Worm (Caenorhabditis elegans) whole organism, late embryonic: ENCODE measurements around the gene pxn-2.

Source experiments
- C38D4.7 ChIP-seq: fragments of 200-800 bp; sonication (Bioruptor generic); optimal IDR thresholded peaks from 2 replicates; lab custom pipeline; 2018; ENCODE audit warnings: mild to moderate bottlenecking, missing genetic modification characterization, moderate library complexity, missing compliant biosample characterization
- K02D7.2 ChIP-seq: sonication (generic microtip); optimal IDR thresholded peaks from 2 replicates; lab custom pipeline; 2017; ENCODE audit warnings: mild to moderate bottlenecking, missing genetic modification characterization, missing compliant biosample characterization
- ahr-1 ChIP-seq: sonication (generic microtip); optimal IDR thresholded peaks from 2 replicates; lab custom pipeline; 2016; ENCODE audit warnings: missing genetic modification characterization, missing compliant biosample characterization
- ama-1 ChIP-seq: fragments of 150-350 bp; optimal IDR thresholded peaks from 2 replicates; lab custom pipeline; 2014
- ceh-18 ChIP-seq: sonication (generic microtip); optimal IDR thresholded peaks from 2 replicates; lab custom pipeline; 2016; ENCODE audit warnings: missing genetic modification characterization, missing compliant biosample characterization
- ceh-24 ChIP-seq: sonication (generic microtip); optimal IDR thresholded peaks from 2 replicates; lab custom pipeline; 2016; ENCODE audit warnings: mild to moderate bottlenecking, missing genetic modification characterization, missing compliant biosample characterization
- ceh-30 ChIP-seq: fragments of 150-350 bp; optimal IDR thresholded peaks from 2 replicates; lab custom pipeline; 2014; ENCODE audit warnings: missing biosample characterization, missing genetic modification characterization
- ceh-45 ChIP-seq: fragments of 200-800 bp; sonication (Bioruptor generic); IDR thresholded peaks from 2 replicates; pipeline ENCODE4 v1.3.6; 2022; ENCODE audit warnings: missing genetic modification reagents, missing genetic modification characterization, missing compliant biosample characterization
- ceh-48 ChIP-seq: sonication (generic microtip); optimal IDR thresholded peaks from 2 replicates; lab custom pipeline; 2016; ENCODE audit warnings: missing genetic modification characterization, inconsistent platforms, missing compliant biosample characterization
- ceh-6 ChIP-seq: fragments of 200-800 bp; sonication (Bioruptor generic); optimal IDR thresholded peaks from 2 replicates; lab custom pipeline; 2018; ENCODE audit warnings: mild to moderate bottlenecking, missing genetic modification characterization, missing compliant biosample characterization
- ceh-9 ChIP-seq: sonication (generic microtip); optimal IDR thresholded peaks from 2 replicates; lab custom pipeline; 2016; ENCODE audit warnings: mild to moderate bottlenecking, missing genetic modification characterization, inconsistent platforms, missing compliant biosample characterization
- elt-2 ChIP-seq: sonication (generic microtip); optimal IDR thresholded peaks from 2 replicates; lab custom pipeline; 2016; ENCODE audit warnings: missing genetic modification reagents, missing genetic modification characterization, missing compliant biosample characterization
- elt-4 ChIP-seq: sonication (generic microtip); optimal IDR thresholded peaks from 2 replicates; lab custom pipeline; 2016; ENCODE audit warnings: missing genetic modification characterization, missing compliant biosample characterization
- ets-4 ChIP-seq: sonication (generic microtip); optimal IDR thresholded peaks from 2 replicates; lab custom pipeline; 2016; ENCODE audit warnings: missing genetic modification characterization, missing compliant biosample characterization
- eyg-1 ChIP-seq: sonication (generic microtip); optimal IDR thresholded peaks from 2 replicates; lab custom pipeline; 2016; ENCODE audit warnings: missing genotype, missing genetic modification characterization, missing compliant biosample characterization
- fax-1 ChIP-seq: sonication (generic microtip); optimal IDR thresholded peaks from 2 replicates; lab custom pipeline; 2016; ENCODE audit warnings: missing genotype, missing genetic modification characterization, missing compliant biosample characterization
- gmeb-2 ChIP-seq: sonication (generic microtip); optimal IDR thresholded peaks from 2 replicates; lab custom pipeline; 2016; ENCODE audit warnings: missing genetic modification characterization, inconsistent platforms, missing compliant biosample characterization
- hlh-15 ChIP-seq: sonication (generic microtip); optimal IDR thresholded peaks from 2 replicates; lab custom pipeline; 2016; ENCODE audit warnings: missing genetic modification characterization, missing compliant biosample characterization
- hlh-6 ChIP-seq: sonication (generic microtip); optimal IDR thresholded peaks from 2 replicates; lab custom pipeline; 2016; ENCODE audit warnings: missing genotype, missing genetic modification characterization, missing compliant biosample characterization
- hlh-8 ChIP-seq: sonication (generic microtip); optimal IDR thresholded peaks from 2 replicates; lab custom pipeline; 2016; ENCODE audit warnings: missing genotype, missing genetic modification characterization, missing compliant biosample characterization
- madf-2 ChIP-seq: sonication (generic microtip); optimal IDR thresholded peaks from 2 replicates; lab custom pipeline; 2017; ENCODE audit warnings: missing genetic modification characterization, missing compliant biosample characterization
- mec-3 ChIP-seq: sonication (generic microtip); optimal IDR thresholded peaks from 2 replicates; lab custom pipeline; 2016; ENCODE audit warnings: borderline replicate concordance, missing genetic modification characterization, missing compliant biosample characterization
- nfya-1 ChIP-seq: sonication (generic microtip); optimal IDR thresholded peaks from 2 replicates; lab custom pipeline; 2017; ENCODE audit warnings: missing genetic modification characterization, mild to moderate bottlenecking, missing compliant biosample characterization, antibody characterized with exemption, moderate library complexity
- nhr-11 ChIP-seq: fragments of 150-350 bp; optimal IDR thresholded peaks from 2 replicates; lab custom pipeline; 2014; ENCODE audit warnings: missing biosample characterization, missing genetic modification characterization
- odd-2 ChIP-seq: sonication (generic microtip); optimal IDR thresholded peaks from 2 replicates; lab custom pipeline; 2017; ENCODE audit warnings: antibody characterized with exemption, mild to moderate bottlenecking, missing genetic modification characterization, missing compliant biosample characterization
- pag-3 ChIP-seq: sonication (generic microtip); optimal IDR thresholded peaks from 2 replicates; lab custom pipeline; 2016; ENCODE audit warnings: missing compliant biosample characterization, missing genetic modification characterization, borderline replicate concordance
- pat-9 ChIP-seq: fragments of 200-800 bp; sonication (Bioruptor generic); optimal IDR thresholded peaks from 2 replicates; lab custom pipeline; 2018; ENCODE audit warnings: mild to moderate bottlenecking, missing genetic modification characterization, moderate library complexity, missing compliant biosample characterization
- pax-1 ChIP-seq: fragments of 150-350 bp; optimal IDR thresholded peaks from 2 replicates; lab custom pipeline; 2014; ENCODE audit warnings: missing biosample characterization, missing genetic modification characterization
- ref-2 ChIP-seq: sonication (generic microtip); optimal IDR thresholded peaks from 2 replicates; lab custom pipeline; 2016; ENCODE audit warnings: missing genetic modification characterization, missing compliant biosample characterization
- rnt-1 ChIP-seq: sonication (generic microtip); optimal IDR thresholded peaks from 2 replicates; lab custom pipeline; 2016; ENCODE audit warnings: missing genetic modification characterization, missing compliant biosample characterization
- sdc-2 ChIP-seq: sonication (generic microtip); optimal IDR thresholded peaks from 2 replicates; lab custom pipeline; 2016; ENCODE audit warnings: missing genotype, missing genetic modification characterization, missing compliant biosample characterization
- sox-2 ChIP-seq: fragments of 200-800 bp; sonication (Bioruptor generic); IDR thresholded peaks from 2 replicates; pipeline ENCODE4 v1.3.6; 2022; ENCODE audit warnings: missing genetic modification reagents, missing genetic modification characterization, missing compliant biosample characterization
- syd-9 ChIP-seq: sonication (generic microtip); optimal IDR thresholded peaks from 2 replicates; lab custom pipeline; 2016; ENCODE audit warnings: mild to moderate bottlenecking, missing genetic modification characterization, moderate library complexity, missing compliant biosample characterization
- tbx-2 ChIP-seq: sonication (generic microtip); optimal IDR thresholded peaks from 2 replicates; lab custom pipeline; 2016; ENCODE audit warnings: missing genetic modification characterization, missing compliant biosample characterization
- ttx-3 ChIP-seq: sonication (generic microtip); optimal IDR thresholded peaks from 2 replicates; lab custom pipeline; 2016; ENCODE audit warnings: missing genetic modification reagents, missing genetic modification characterization, missing compliant biosample characterization
- unc-55 ChIP-seq: sonication (generic microtip); optimal IDR thresholded peaks from 2 replicates; lab custom pipeline; 2017; ENCODE audit warnings: missing biosample characterization, missing genetic modification reagents, missing genetic modification characterization
- zip-5 ChIP-seq: sonication (generic microtip); optimal IDR thresholded peaks from 2 replicates; lab custom pipeline; 2016; ENCODE audit warnings: missing genetic modification characterization, missing compliant biosample characterization

pxn-2 gene

ce11 chrX:10958427-10958826, 20.7 kb downstream of the pxn-2 start, which contains the start of gene nlp-19:
Gene nlp-19, plus strand, starts transcription at chrX:10958727.
- TF ChIP-seq pax-1 (tag; lab: Kevin White, UChicago) (no peak), ets-4 (no peak), ttx-3 (tag; lab: Kevin White, UChicago) (no peak), syd-9 (tag; lab: Kevin White, UChicago) (no peak), K02D7.2 (tag; lab: Kevin White, UChicago) (no peak), ceh-45 (GFP tag; lab: Robert Waterston, UW) (no peak), ceh-18 (tag; lab: Kevin White, UChicago) (no peak), sox-2 (GFP tag; lab: Robert Waterston, UW) (no peak), ceh-6 (GFP tag; lab: Kevin White, UChicago) (no peak), ama-1 (no peak), ceh-30 (tag; lab: Kevin White, UChicago) (no peak), ahr-1 (tag; lab: Kevin White, UChicago) (no peak), hlh-15 (tag; lab: Kevin White, UChicago) (no peak), eyg-1 (tag; lab: Kevin White, UChicago) (no peak), zip-5 (tag; lab: Kevin White, UChicago) (no peak), tbx-2 (tag; lab: Kevin White, UChicago) (no peak), elt-2 (tag; lab: Kevin White, UChicago) (no peak), C38D4.7 (GFP tag; lab: Kevin White, UChicago) (no peak)

ce11 chrX:10956972-10957678, 22.0 kb downstream of the pxn-2 start:
- TF ChIP-seq gmeb-2 (tag; lab: Kevin White, UChicago) (no peak), elt-2 (tag; lab: Kevin White, UChicago) (peak; percentile 66)
- TF ChIP-seq, all 69 proteins: peak for 1

ce11 chrX:10953834-10954233, 25.3 kb downstream of the pxn-2 start, which contains the start of gene pbo-4:
Gene pbo-4, plus strand, starts transcription at chrX:10954134.
- no peak for TF ChIP-seq odd-2 (tag; lab: Kevin White, UChicago)
- no peak for TF ChIP-seq mec-3 (tag; lab: Kevin White, UChicago)
- TF ChIP-seq nhr-11 (tag; lab: Kevin White, UChicago) = no peak
- no peak for TF ChIP-seq ref-2 (tag; lab: Kevin White, UChicago)
- no peak for TF ChIP-seq unc-55 (GFP tag; lab: Kevin White, UChicago)
- TF ChIP-seq sdc-2 (tag; lab: Kevin White, UChicago) = no peak
- TF ChIP-seq ahr-1 (tag; lab: Kevin White, UChicago) = no peak
- TF ChIP-seq elt-4 (tag; lab: Kevin White, UChicago) = no peak
- TF ChIP-seq ceh-9 (tag; lab: Kevin White, UChicago) = no peak
- TF ChIP-seq hlh-6 (tag; lab: Kevin White, UChicago) = no peak
- no peak for TF ChIP-seq pat-9 (tag; lab: Kevin White, UChicago)
- TF ChIP-seq hlh-8 = no peak
- TF ChIP-seq, all 69 proteins: peak for 0

- TF ChIP-seq madf-2 (tag; lab: Kevin White, UChicago) = no peak
- TF ChIP-seq gmeb-2 (tag; lab: Kevin White, UChicago) = no peak
- no peak for TF ChIP-seq ama-1
- no peak for TF ChIP-seq ceh-24 (tag; lab: Kevin White, UChicago)
- TF ChIP-seq pax-1 (tag; lab: Kevin White, UChicago) = no peak
- no peak for TF ChIP-seq elt-2 (tag; lab: Kevin White, UChicago)
- TF ChIP-seq fax-1 (tag; lab: Kevin White, UChicago) = no peak
- TF ChIP-seq rnt-1 (tag; lab: Kevin White, UChicago) = no peak
- no peak for TF ChIP-seq ceh-48 (tag; lab: Kevin White, UChicago)
- TF ChIP-seq pag-3 (tag; lab: Kevin White, UChicago) = no peak
- TF ChIP-seq nfya-1 (tag; lab: Kevin White, UChicago) = no peak
- no peak for TF ChIP-seq odd-2 (tag; lab: Kevin White, UChicago)
- no peak for TF ChIP-seq K02D7.2 (tag; lab: Kevin White, UChicago)
These were observed 27.2 kb downstream of the pxn-2 start for ce11 chrX:10951922-10952321.
